Worm (Caenorhabditis elegans) whole organism, L4 larva: Measurements from ENCODE around the gene Y116F11A.6.
"Not testable (repeated sequence)": the region's sequence is repeated elsewhere in the genome, so short reads cannot be mapped to it uniquely, and the experiment has no call there.

Experiments
- F37D6.2 ChIP-seq: sonication (generic microtip); optimal IDR thresholded peaks from 2 replicates; lab custom pipeline; 2016; ENCODE audit warnings: mild to moderate bottlenecking, missing genetic modification characterization, missing compliant biosample characterization
- R02D3.7 ChIP-seq: fragments of 150-350 bp; sonication (generic microtip); optimal IDR thresholded peaks from 3 replicates; lab custom pipeline; 2014; ENCODE audit warnings: missing biosample characterization, missing genetic modification characterization
- ces-1 ChIP-seq: fragments of 150-350 bp; sonication (generic microtip); optimal IDR thresholded peaks from 4 replicates; lab custom pipeline; 2014; ENCODE audit warnings: missing biosample characterization, missing genetic modification reagents, missing genetic modification characterization
- daf-16 ChIP-seq, 3 experiments: sonication (generic microtip); optimal IDR thresholded peaks; 2 replicates each; lab custom pipeline; 2016 to 2017; ENCODE audit warnings: missing genetic modification characterization in 3 of 3, missing genetic modification reagents in 3 of 3, mild to moderate bottlenecking in 2 of 3, missing compliant biosample characterization in 2 of 3, missing biosample characterization in 1 of 3, moderate library complexity in 1 of 3
- daf-8 ChIP-seq: fragments of 200-800 bp; sonication (Bioruptor generic); IDR thresholded peaks from 2 replicates; pipeline ENCODE4 v1.3.6; 2022; ENCODE audit warnings: missing genetic modification characterization, missing compliant biosample characterization
- lsy-2 ChIP-seq, 2 experiments: fragments of 150-350 bp in 1 of 2; sonication (generic microtip) in 1 of 2; optimal IDR thresholded peaks; 2 replicates each; lab custom pipeline; 2014 to 2017; ENCODE audit warnings: missing biosample characterization in 2 of 2, missing genetic modification characterization in 2 of 2
- mdl-1 ChIP-seq, 2 experiments: fragments of 150-350 bp in 1 of 2; sonication (generic microtip) in 1 of 2; optimal IDR thresholded peaks; 2 replicates each; lab custom pipeline; 2014 to 2017; ENCODE audit warnings: missing biosample characterization in 2 of 2, missing genetic modification characterization in 2 of 2
- php-3 ChIP-seq: fragments of 200-800 bp; sonication (Bioruptor generic); IDR thresholded peaks from 2 replicates; pipeline ENCODE4 v1.3.6; 2022; ENCODE audit warnings: missing genetic modification reagents, missing genetic modification characterization, missing compliant biosample characterization
- unc-62 ChIP-seq, 3 experiments: fragments of 150-350 bp in 1 of 3; sonication (generic microtip); optimal IDR thresholded peaks in 2 of 3; peaks in 1 of 3; 1 replicate in 1 of 3; 2 replicates in 2 of 3; lab custom pipeline; 2014 to 2017; ENCODE audit warnings: missing biosample characterization in 3 of 3, missing genetic modification characterization in 3 of 3, missing genetic modification reagents in 3 of 3, missing genotype in 1 of 3
- zag-1 ChIP-seq: fragments of 150-350 bp; optimal IDR thresholded peaks from 2 replicates; lab custom pipeline; 2014; ENCODE audit warnings: missing biosample characterization, missing genetic modification characterization
- ztf-11 ChIP-seq: fragments of 150-350 bp; optimal IDR thresholded peaks from 2 replicates; lab custom pipeline; 2014; ENCODE audit warnings: missing biosample characterization, missing genetic modification characterization

DNA sequence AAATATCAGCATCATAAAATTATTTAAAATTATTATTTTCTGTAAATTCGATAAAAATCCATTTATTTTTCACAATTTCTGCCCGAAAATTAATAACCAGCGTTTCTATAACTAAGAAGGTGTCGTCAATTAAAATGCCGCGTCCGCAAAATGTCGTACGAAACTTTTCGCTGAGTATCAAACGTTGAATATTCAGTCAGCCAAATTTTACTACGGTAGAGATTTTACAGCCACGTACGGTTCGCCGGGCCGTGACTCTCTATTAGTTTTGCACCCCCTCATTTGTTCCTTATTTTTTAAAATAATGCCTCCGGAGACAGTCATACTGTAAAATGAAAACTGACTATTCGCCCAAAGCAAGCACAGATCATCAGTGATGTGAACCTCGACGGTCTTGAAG is 51.5 kb downstream of the Y116F11A.6 start:
- not testable (repeated sequence) for TF ChIP-seq zag-1 (tag; lab: Kevin White, UChicago); lsy-2 (tag; optimal IDR thresholded peaks at IDR 0.05; lab: Kevin White, UChicago); F37D6.2 (tag; lab: Kevin White, UChicago); daf-8 (GFP tag; lab: Robert Waterston, UW); unc-62 (GFP tag; optimal IDR thresholded peaks at IDR 0.05 in 1 of 2; lab: Kevin White, UChicago); unc-62 (tag; optimal IDR thresholded peaks at IDR 0.05; lab: Kevin White, UChicago); R02D3.7 (tag; lab: Kevin White, UChicago); ces-1; mdl-1 (tag; optimal IDR thresholded peaks at IDR 0.05; lab: Kevin White, UChicago); ztf-11 (tag; lab: Kevin White, UChicago); php-3 (GFP tag; lab: Robert Waterston, UW); daf-16 (GFP tag; optimal IDR thresholded peaks at IDR 0.05; lab: Kevin White, UChicago); daf-16 (tag; optimal IDR thresholded peaks at IDR 0.05; lab: Kevin White, UChicago)
